Worm (Caenorhabditis elegans) whole organism, L2 larva: ENCODE results near the gene F21C10.19.

Experiments
- Y55F3AM.14 ChIP-seq: fragments of 200-800 bp; sonication (Bioruptor generic); optimal IDR thresholded peaks from 2 replicates; lab custom pipeline; 2018; ENCODE audit warnings: mild to moderate bottlenecking, missing genetic modification characterization, missing compliant biosample characterization
- ZK546.5 ChIP-seq: sonication (generic microtip); optimal IDR thresholded peaks from 2 replicates; lab custom pipeline; 2017; ENCODE audit warnings: missing biosample characterization, missing genetic modification characterization
- aly-2 ChIP-seq: fragments of 150-350 bp; optimal IDR thresholded peaks from 2 replicates; lab custom pipeline; 2014; ENCODE audit warnings: missing biosample characterization, missing genetic modification characterization
- ama-1 ChIP-seq: fragments of 150-350 bp; optimal IDR thresholded peaks from 2 replicates; lab custom pipeline; 2018; ENCODE audit warnings: inconsistent platforms
- blmp-1 ChIP-seq: sonication (generic microtip); optimal IDR thresholded peaks from 2 replicates; lab custom pipeline; 2017; ENCODE audit warnings: missing genetic modification characterization, mild to moderate bottlenecking, missing compliant biosample characterization, antibody characterized with exemption, moderate library complexity; ENCODE audit not compliant: insufficient read depth
- fos-1 ChIP-seq: fragments of 150-350 bp; optimal IDR thresholded peaks from 2 replicates; lab custom pipeline; 2014; ENCODE audit warnings: missing biosample characterization, missing genetic modification characterization
- mdl-1 ChIP-seq, 2 experiments: fragments of 150-350 bp in 1 of 2; sonication (generic microtip) in 1 of 2; optimal IDR thresholded peaks; 2 replicates each; lab custom pipeline; 2017; ENCODE audit warnings: missing biosample characterization in 2 of 2, missing genetic modification characterization in 2 of 2
- nhr-237 ChIP-seq: fragments of 150-350 bp; optimal IDR thresholded peaks from 2 replicates; lab custom pipeline; 2014; ENCODE audit warnings: missing biosample characterization, missing genetic modification characterization
- snpc-4 ChIP-seq: fragments of 150-350 bp; optimal IDR thresholded peaks from 2 replicates; lab custom pipeline; 2014; ENCODE audit warnings: missing biosample characterization, missing genetic modification characterization

DNA sequence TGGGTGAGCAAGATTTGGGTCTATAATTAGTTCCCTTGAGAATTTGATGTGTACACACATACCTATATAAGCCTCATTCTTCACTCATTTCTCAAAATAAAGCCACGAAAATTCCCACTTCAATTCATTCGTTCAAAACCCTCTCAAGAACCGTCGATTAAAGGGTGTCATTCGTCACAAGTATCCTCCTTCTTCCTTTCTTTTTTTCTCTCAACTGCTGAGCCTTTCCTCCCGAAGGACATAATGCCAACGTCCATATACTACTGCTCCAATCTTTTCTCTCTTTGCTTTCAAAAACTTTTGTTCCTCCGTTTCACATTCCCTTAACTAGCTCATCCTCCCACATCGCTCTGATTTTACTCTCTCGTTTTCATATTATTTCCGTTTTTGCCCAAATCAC, 38.7 kb upstream of the F21C10.19 start, which contains the start of gene T27E4.1:
- TF ChIP-seq mdl-1 (tag; optimal IDR thresholded peaks at IDR 0.05; lab: Kevin White, UChicago) (no peak), ama-1 (no peak), Y55F3AM.14 (GFP tag; lab: Kevin White, UChicago) (no peak), fos-1 (tag; lab: Kevin White, UChicago) (no peak), snpc-4 (no peak), aly-2 (no peak), blmp-1 (no peak), nhr-237 (tag; lab: Kevin White, UChicago) (no peak), ZK546.5 (tag; lab: Kevin White, UChicago) (no peak)
